Worm (Caenorhabditis elegans) whole organism, young adult: ENCODE results near the gene sulp-5.

Experiments used
- B0019.2 ChIP-seq: fragments of 200-800 bp; sonication (Bioruptor generic); conservative IDR thresholded peaks from 2 replicates; pipeline ENCODE4 v1.3.6; 2022; ENCODE audit warnings: missing genetic modification reagents, missing genetic modification characterization, missing compliant biosample characterization
- B0035.1 ChIP-seq: sonication (generic microtip); optimal IDR thresholded peaks from 2 replicates; lab custom pipeline; 2016; ENCODE audit warnings: missing genetic modification characterization, mild to moderate bottlenecking, missing compliant biosample characterization, missing genotype, missing genetic modification reagents
- C06A6.2 ChIP-seq: fragments of 200-800 bp; sonication (Bioruptor generic); conservative IDR thresholded peaks from 2 replicates; pipeline ENCODE4 v1.3.6; 2022; ENCODE audit warnings: missing genetic modification characterization, missing compliant biosample characterization
- F10E7.11 ChIP-seq: sonication (generic microtip); optimal IDR thresholded peaks from 2 replicates; lab custom pipeline; 2017; ENCODE audit warnings: mild to moderate bottlenecking, missing genetic modification characterization, moderate library complexity, missing compliant biosample characterization
- F49E8.2 ChIP-seq: sonication (generic microtip); optimal IDR thresholded peaks from 3 replicates; lab custom pipeline; 2017; ENCODE audit warnings: missing genetic modification characterization, mild to moderate bottlenecking, missing compliant biosample characterization, antibody characterized with exemption, moderate library complexity; ENCODE audit not compliant: insufficient read depth
- F52B5.7 ChIP-seq: sonication (generic microtip); optimal IDR thresholded peaks from 2 replicates; lab custom pipeline; 2016; ENCODE audit warnings: mild to moderate bottlenecking, missing genetic modification characterization, missing compliant biosample characterization
- F55B11.4 ChIP-seq: sonication (generic microtip); optimal IDR thresholded peaks from 2 replicates; lab custom pipeline; 2016; ENCODE audit warnings: missing compliant biosample characterization, missing genetic modification characterization, borderline replicate concordance; ENCODE audit not compliant: insufficient read depth
- F57C9.4 ChIP-seq: sonication (generic microtip); optimal IDR thresholded peaks from 2 replicates; lab custom pipeline; 2017; ENCODE audit warnings: mild to moderate bottlenecking, missing genetic modification characterization, missing compliant biosample characterization
- Y67H2A.10 ChIP-seq: fragments of 200-800 bp; sonication (Bioruptor generic); conservative IDR thresholded peaks from 2 replicates; pipeline ENCODE4 v1.3.6; 2022; ENCODE audit warnings: missing genetic modification reagents, missing genetic modification characterization, missing compliant biosample characterization
- Y79H2A.3 ChIP-seq: fragments of 200-800 bp; sonication (Bioruptor generic); conservative IDR thresholded peaks from 2 replicates; pipeline ENCODE4 v1.3.6; 2022; ENCODE audit warnings: missing genetic modification reagents, missing genetic modification characterization, missing compliant biosample characterization
- athp-1 ChIP-seq: sonication (generic microtip); optimal IDR thresholded peaks from 2 replicates; lab custom pipeline; 2017; ENCODE audit warnings: mild to moderate bottlenecking, missing genetic modification characterization, missing compliant biosample characterization
- attf-5 ChIP-seq: fragments of 200-800 bp; sonication (Bioruptor generic); optimal IDR thresholded peaks from 2 replicates; lab custom pipeline; 2018; ENCODE audit warnings: mild to moderate bottlenecking, missing genetic modification characterization, missing compliant biosample characterization
- bed-1 ChIP-seq: fragments of 200-800 bp; sonication (Bioruptor generic); IDR thresholded peaks from 2 replicates; pipeline ENCODE4 v1.3.6; 2022; ENCODE audit warnings: missing genetic modification reagents, missing genetic modification characterization, missing compliant biosample characterization
- bed-2 ChIP-seq: fragments of 200-800 bp; sonication (Bioruptor generic); IDR thresholded peaks from 2 replicates; pipeline ENCODE4 v1.3.6; 2022; ENCODE audit warnings: missing genetic modification reagents, missing genetic modification characterization, missing compliant biosample characterization
- ceh-100 ChIP-seq: fragments of 200-800 bp; sonication (Bioruptor generic); IDR thresholded peaks from 2 replicates; pipeline ENCODE4 v1.3.6; 2022; ENCODE audit warnings: missing genetic modification reagents, missing genetic modification characterization, missing compliant biosample characterization
- ceh-27 ChIP-seq: fragments of 200-800 bp; sonication (Bioruptor generic); optimal IDR thresholded peaks from 2 replicates; lab custom pipeline; 2018; ENCODE audit warnings: mild to moderate bottlenecking, missing genetic modification characterization, moderate library complexity, missing compliant biosample characterization
- ceh-40 ChIP-seq: fragments of 200-800 bp; sonication (Bioruptor generic); IDR thresholded peaks from 2 replicates; pipeline ENCODE4 v1.3.6; 2022; ENCODE audit warnings: missing genetic modification characterization, missing compliant biosample characterization
- ceh-79 ChIP-seq: sonication (generic microtip); optimal IDR thresholded peaks from 2 replicates; lab custom pipeline; 2017; ENCODE audit warnings: mild to moderate bottlenecking, missing genetic modification characterization, missing compliant biosample characterization
- dpl-1 ChIP-seq: fragments of 150-350 bp; optimal IDR thresholded peaks from 2 replicates; lab custom pipeline; 2014; ENCODE audit warnings: missing biosample characterization, missing genetic modification reagents, missing genetic modification characterization
- ets-4 ChIP-seq: fragments of 200-800 bp; sonication (Bioruptor generic); optimal IDR thresholded peaks from 2 replicates; lab custom pipeline; 2018; ENCODE audit warnings: mild to moderate bottlenecking, missing genetic modification characterization, missing compliant biosample characterization
- gei-17 ChIP-seq: fragments of 200-800 bp; sonication (Bioruptor generic); optimal IDR thresholded peaks from 2 replicates; lab custom pipeline; 2018; ENCODE audit warnings: mild to moderate bottlenecking, missing genetic modification characterization, missing compliant biosample characterization
- hlh-26 ChIP-seq: fragments of 200-800 bp; sonication (Bioruptor generic); conservative IDR thresholded peaks from 2 replicates; pipeline ENCODE4 v1.3.6; 2022; ENCODE audit warnings: missing genetic modification reagents, missing genetic modification characterization, missing compliant biosample characterization
- hmg-20 ChIP-seq: fragments of 200-800 bp; sonication (Bioruptor generic); IDR thresholded peaks from 2 replicates; pipeline ENCODE4 v1.3.6; 2022; ENCODE audit warnings: missing genetic modification reagents, missing genetic modification characterization, missing compliant biosample characterization
- hsf-1 ChIP-seq: fragments of 200-800 bp; sonication (Bioruptor generic); IDR thresholded peaks from 2 replicates; pipeline ENCODE4 v1.3.6; 2022; ENCODE audit warnings: missing genetic modification reagents, missing genetic modification characterization, missing compliant biosample characterization
- let-526 ChIP-seq: fragments of 200-800 bp; sonication (Bioruptor generic); IDR thresholded peaks from 2 replicates; pipeline ENCODE4 v1.3.6; 2022; ENCODE audit warnings: missing genetic modification reagents, missing genetic modification characterization, missing compliant biosample characterization
- lin-54 ChIP-seq: fragments of 200-800 bp; sonication (Bioruptor generic); optimal IDR thresholded peaks from 2 replicates; lab custom pipeline; 2018; ENCODE audit warnings: mild to moderate bottlenecking, missing genetic modification characterization, missing compliant biosample characterization
- lsy-27 ChIP-seq: sonication (generic microtip); optimal IDR thresholded peaks from 2 replicates; lab custom pipeline; 2017; ENCODE audit warnings: missing genetic modification characterization, mild to moderate bottlenecking, missing compliant biosample characterization, antibody characterized with exemption, missing genotype, borderline replicate concordance; ENCODE audit not compliant: insufficient read depth
- madf-3 ChIP-seq: fragments of 200-800 bp; sonication (Bioruptor generic); IDR thresholded peaks from 2 replicates; pipeline ENCODE4 v1.3.6; 2022; ENCODE audit warnings: missing genetic modification reagents, missing genetic modification characterization, missing compliant biosample characterization
- madf-6 ChIP-seq: fragments of 200-800 bp; sonication (Bioruptor generic); IDR thresholded peaks from 2 replicates; pipeline ENCODE4 v1.3.6; 2022; ENCODE audit warnings: missing genetic modification reagents, missing genetic modification characterization, missing compliant biosample characterization
- mes-4 ChIP-seq: sonication (generic microtip); optimal IDR thresholded peaks from 2 replicates; lab custom pipeline; 2016; ENCODE audit warnings: missing genotype, missing genetic modification characterization, missing compliant biosample characterization
- nfya-1 ChIP-seq: sonication (generic microtip); optimal IDR thresholded peaks from 2 replicates; lab custom pipeline; 2017; ENCODE audit warnings: antibody characterized with exemption, missing compliant biosample characterization, missing genetic modification characterization, borderline replicate concordance; ENCODE audit not compliant: insufficient read depth
- nhr-179 ChIP-seq: sonication (generic microtip); optimal IDR thresholded peaks from 2 replicates; lab custom pipeline; 2016; ENCODE audit warnings: mild to moderate bottlenecking, missing genetic modification characterization, missing compliant biosample characterization
- pbrm-1 ChIP-seq: fragments of 200-800 bp; sonication (Bioruptor generic); IDR thresholded peaks from 2 replicates; pipeline ENCODE4 v1.3.6; 2022; ENCODE audit warnings: missing genetic modification reagents, missing genetic modification characterization, missing compliant biosample characterization
- rec-8 ChIP-seq, 2 experiments: sonication (generic microtip); optimal IDR thresholded peaks; 2 replicates each; lab custom pipeline; 2016; ENCODE audit warnings: mild to moderate bottlenecking in 2 of 2, missing genetic modification characterization in 2 of 2, missing genetic modification reagents in 2 of 2, missing genotype in 2 of 2, missing biosample characterization in 1 of 2, missing compliant biosample characterization in 1 of 2, moderate library complexity in 1 of 2
- sea-2 ChIP-seq: fragments of 200-800 bp; sonication (Bioruptor generic); IDR thresholded peaks from 2 replicates; pipeline ENCODE4 v1.3.6; 2022; ENCODE audit warnings: missing genetic modification characterization, missing compliant biosample characterization
- snpc-1.3 ChIP-seq: sonication (generic microtip); optimal IDR thresholded peaks from 2 replicates; lab custom pipeline; 2017; ENCODE audit warnings: missing genetic modification characterization, mild to moderate bottlenecking, missing compliant biosample characterization, antibody characterized with exemption, moderate library complexity, missing genotype, missing genetic modification reagents; ENCODE audit not compliant: insufficient read depth
- tbx-9 ChIP-seq: sonication (generic microtip); optimal IDR thresholded peaks from 2 replicates; lab custom pipeline; 2016; ENCODE audit warnings: borderline replicate concordance, missing genetic modification characterization, inconsistent platforms, missing compliant biosample characterization
- tlf-1 ChIP-seq: fragments of 200-800 bp; sonication (Bioruptor generic); optimal IDR thresholded peaks from 2 replicates; lab custom pipeline; 2018; ENCODE audit warnings: mild to moderate bottlenecking, missing genetic modification characterization, missing compliant biosample characterization
- xnd-1 ChIP-seq: sonication (generic microtip); optimal IDR thresholded peaks from 2 replicates; lab custom pipeline; 2016; ENCODE audit warnings: missing genotype, missing genetic modification reagents, missing genetic modification characterization, missing compliant biosample characterization
- ztf-18 ChIP-seq: sonication (generic microtip); optimal IDR thresholded peaks from 2 replicates; lab custom pipeline; 2016; ENCODE audit warnings: missing genotype, mild to moderate bottlenecking, missing genetic modification characterization, missing compliant biosample characterization
- ztf-26 ChIP-seq: sonication (generic microtip); optimal IDR thresholded peaks from 2 replicates; lab custom pipeline; 2017; ENCODE audit warnings: missing genetic modification characterization, missing compliant biosample characterization
- ztf-3 ChIP-seq: fragments of 200-800 bp; sonication (Bioruptor generic); optimal IDR thresholded peaks from 2 replicates; lab custom pipeline; 2018; ENCODE audit warnings: mild to moderate bottlenecking, missing genetic modification characterization, missing compliant biosample characterization
- ztf-6 ChIP-seq: fragments of 200-800 bp; sonication (Bioruptor generic); IDR thresholded peaks from 2 replicates; pipeline ENCODE4 v1.3.6; 2022; ENCODE audit warnings: missing genetic modification reagents, missing genetic modification characterization, missing compliant biosample characterization

The sulp-5 gene

ce11 chrV:11891143-11891862 is 11.5 kb downstream of the sulp-5 start, which contains the start of the genes sodh-2 and srx-76:
sodh-2 (minus strand) TSS chrV:11891243.
srx-76 (plus strand) TSS chrV:11891812.
- no peak for TF ChIP-seq F55B11.4
- no peak for TF ChIP-seq athp-1 (tag; lab: Kevin White, UChicago)
- TF ChIP-seq nhr-179 (tag; lab: Kevin White, UChicago), result no peak
- TF ChIP-seq ztf-26 (tag; lab: Kevin White, UChicago), result no peak
- no peak for TF ChIP-seq ceh-100 (GFP tag; lab: Robert Waterston, UW)
- no peak for TF ChIP-seq lin-54 (GFP tag; lab: Kevin White, UChicago)
- no peak for TF ChIP-seq Y79H2A.3 (GFP tag; lab: Robert Waterston, UW)
- TF ChIP-seq snpc-1.3 (tag; lab: Kevin White, UChicago), result no peak
- no peak for TF ChIP-seq C06A6.2 (GFP tag; lab: Robert Waterston, UW)

DNA sequence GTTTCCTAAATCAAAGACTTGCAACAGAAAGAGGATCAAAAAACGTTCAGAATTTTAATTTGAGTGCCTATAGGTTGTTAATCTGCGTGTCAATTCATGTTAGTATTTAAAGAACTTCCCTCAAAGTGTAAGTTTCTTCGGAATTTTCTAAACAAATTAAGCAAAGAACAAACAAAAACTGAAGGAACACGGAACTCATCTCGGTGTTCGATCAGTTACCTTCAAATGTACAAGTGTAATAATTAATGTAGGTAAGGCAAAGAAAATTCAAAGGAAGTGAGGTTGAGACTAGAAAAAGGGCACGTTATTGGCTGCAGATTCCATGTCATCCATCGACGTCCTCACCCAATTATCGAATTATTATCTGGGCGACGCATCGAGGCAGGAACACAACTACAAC is 14.1 kb downstream of the sulp-5 start, which contains the start of gene K12G11.6:
Gene K12G11.6 (plus strand): TSS at position 357 of the 400 bp plus-strand sequence.
- TF ChIP-seq pbrm-1 (no peak), F49E8.2 (tag; lab: Kevin White, UChicago) (no peak), ceh-27 (GFP tag; lab: Kevin White, UChicago) (no peak), tlf-1 (GFP tag; lab: Kevin White, UChicago) (no peak), ztf-3 (no peak), rec-8 (tag; optimal IDR thresholded peaks at IDR 0.05; lab: Kevin White, UChicago) (no peak), ztf-26 (tag; lab: Kevin White, UChicago) (no peak), ets-4 (no peak), F55B11.4 (no peak), hlh-26 (GFP tag; lab: Robert Waterston, UW) (no peak), F10E7.11 (tag; lab: Kevin White, UChicago) (no peak), hmg-20 (no peak), sea-2 (GFP tag; lab: Robert Waterston, UW) (no peak), bed-2 (no peak), B0035.1 (no peak), snpc-1.3 (tag; lab: Kevin White, UChicago) (no peak), ceh-40 (no peak), attf-5 (GFP tag; lab: Kevin White, UChicago) (no peak)

DNA sequence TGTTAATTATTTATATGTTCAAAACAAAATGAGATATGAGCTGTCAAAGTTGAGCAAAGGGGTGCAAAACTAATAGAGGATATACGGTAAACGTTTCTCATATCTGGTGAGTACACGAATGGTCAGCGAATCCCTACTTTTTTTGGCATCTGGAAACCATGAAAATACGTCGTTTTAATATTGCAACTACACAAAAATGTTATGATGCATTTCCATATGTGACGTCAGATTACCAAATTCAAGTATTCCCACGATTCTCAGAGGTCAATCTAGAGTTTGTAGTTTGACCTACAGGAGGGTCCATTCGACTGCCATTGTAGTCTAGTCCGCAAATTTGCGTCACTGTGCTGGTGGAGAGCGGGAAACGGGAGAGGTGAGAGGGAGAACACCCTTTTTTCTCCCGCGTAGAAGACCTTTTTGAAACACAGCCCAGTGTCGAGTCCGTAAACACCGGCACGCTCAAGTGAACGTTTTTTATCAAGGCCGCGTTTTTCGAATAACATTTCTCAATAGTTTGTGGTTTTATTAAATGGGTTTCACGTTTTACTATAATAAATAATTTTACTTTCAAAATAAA is 16.6 kb downstream of the sulp-5 start:
- no peak for TF ChIP-seq nhr-179 (tag; lab: Kevin White, UChicago)
- 0 out of 2 replicates have a peak, but pooled peaks have one; percentile 62 for TF ChIP-seq madf-3 (GFP tag; lab: Robert Waterston, UW)
- no peak for TF ChIP-seq gei-17
- no peak for TF ChIP-seq B0019.2 (GFP tag; lab: Robert Waterston, UW)
- peak; percentile 53 for TF ChIP-seq xnd-1 (tag; lab: Kevin White, UChicago)
- no peak for TF ChIP-seq ztf-18
- TF ChIP-seq tbx-9 (tag; lab: Kevin White, UChicago), result no peak
- no peak for TF ChIP-seq F52B5.7 (tag; lab: Kevin White, UChicago)
- TF ChIP-seq bed-1 (GFP tag; lab: Robert Waterston, UW), result no peak
- no peak for TF ChIP-seq F57C9.4
- no peak for TF ChIP-seq nfya-1 (tag; lab: Kevin White, UChicago)
- TF ChIP-seq Y67H2A.10 (GFP tag; lab: Robert Waterston, UW), result no peak
- TF ChIP-seq ceh-79 (tag; lab: Kevin White, UChicago), result no peak
- TF ChIP-seq lsy-27, result no peak
- TF ChIP-seq ztf-26 (tag; lab: Kevin White, UChicago), result no peak
- TF ChIP-seq ztf-6 (GFP tag; lab: Robert Waterston, UW), result no peak
- TF ChIP-seq dpl-1, result peak; percentile 52
- no peak for TF ChIP-seq mes-4
- peak; percentile 88 for TF ChIP-seq madf-6
- no peak for TF ChIP-seq let-526 (GFP tag; lab: Robert Waterston, UW)
- TF ChIP-seq attf-5 (GFP tag; lab: Kevin White, UChicago), result peak; percentile 53
- peak; percentile 62; the same call in 1 of the 2 replicates for TF ChIP-seq hsf-1
